Fruit fly (Drosophila melanogaster): Measurements from ENCODE around the gene Hakai.

Gene Hakai

dm6 chr2L:19549412-19549811, 32.9 kb downstream of the Hakai start (continued):
- TF ChIP-seq Aef1 (GFP tag; IDR thresholded peaks at IDR 0.05) (no peak), crc (GFP tag; optimal IDR thresholded peaks at IDR 0.05) (no peak), oc (tag; optimal IDR thresholded peaks at IDR 0.05) (peak; percentile 62), CG17359 (tag; optimal IDR thresholded peaks at IDR 0.05) (no peak), Ada2b (GFP tag; IDR thresholded peaks at IDR 0.05) (no peak), CG11696 (GFP tag; IDR thresholded peaks at IDR 0.05) (no peak), Tbp (GFP tag; optimal IDR thresholded peaks at IDR 0.05) (no peak), slou (GFP tag; optimal IDR thresholded peaks at IDR 0.05) (no peak), fd64A (GFP tag; optimal IDR thresholded peaks at IDR 0.05) (no peak), dmrt99B (tag; optimal IDR thresholded peaks at IDR 0.05) (no peak), fru (optimal IDR thresholded peaks at IDR 0.05) (no peak), ase (GFP tag; IDR thresholded peaks at IDR 0.05) (no peak), Jarid2 (GFP tag; optimal IDR thresholded peaks at IDR 0.05) (peak; percentile 81), ind (GFP tag; optimal IDR thresholded peaks at IDR 0.05) (no peak), Dll (GFP tag; IDR thresholded peaks at IDR 0.05; ENCODE audit: partially characterized antibody) (no peak), CG10431 (GFP tag; optimal IDR thresholded peaks at IDR 0.05) (no peak), slbo (GFP tag; IDR thresholded peaks at IDR 0.05) (no peak), schlank (tag; optimal IDR thresholded peaks at IDR 0.05) (no peak), CG14441 (GFP tag; IDR thresholded peaks at IDR 0.05) (0 out of 2 replicates have a peak, but pooled peaks have one; percentile 6), CG31365 (tag; optimal IDR thresholded peaks at IDR 0.05) (no peak), bigmax (GFP tag; optimal IDR thresholded peaks at IDR 0.05) (no peak), odd (GFP tag; optimal IDR thresholded peaks at IDR 0.05) (peak; percentile 23), CG18619 (GFP tag; optimal IDR thresholded peaks at IDR 0.05) (no peak), chm (GFP tag; IDR thresholded peaks at IDR 0.05) (no peak), CG5953 (GFP tag; IDR thresholded peaks at IDR 0.05) (no peak), Max (GFP tag; optimal IDR thresholded peaks at IDR 0.05) (no peak), CG8478 (optimal IDR thresholded peaks at IDR 0.05) (no peak), zf30C (GFP tag; optimal IDR thresholded peaks at IDR 0.05) (no peak), z (GFP tag; IDR thresholded peaks at IDR 0.05) (no peak), E2f2 (GFP tag; IDR thresholded peaks at IDR 0.05) (peak; percentile 8; the same call in 1 of the 2 replicates), Antp (GFP tag; optimal IDR thresholded peaks at IDR 0.05) (no peak), emc (GFP tag; optimal IDR thresholded peaks at IDR 0.05) (no peak), CG7786 (GFP tag; optimal IDR thresholded peaks at IDR 0.05) (no peak), jumu (GFP tag; optimal IDR thresholded peaks at IDR 0.05) (no peak), CG8281 (tag; optimal IDR thresholded peaks at IDR 0.05) (no peak), CG13775 (GFP tag; optimal IDR thresholded peaks at IDR 0.05) (no peak), chn (GFP tag; optimal IDR thresholded peaks at IDR 0.05) (no peak), Stat92E (GFP tag; optimal IDR thresholded peaks at IDR 0.05) (peak in 1 of 3 experiments; percentile 41), CG14014 (GFP tag; IDR thresholded peaks at IDR 0.05) (no peak; the same call in 1 of the 2 replicates), Ets65A (GFP tag) (no peak), Gsc (GFP tag; IDR thresholded peaks at IDR 0.05) (no peak), NC2α (GFP tag; optimal IDR thresholded peaks at IDR 0.05) (no peak), CG12744 (GFP tag; optimal IDR thresholded peaks at IDR 0.05) (no peak), HHEX (GFP tag; optimal IDR thresholded peaks at IDR 0.05) (no peak), gcm (GFP tag; optimal IDR thresholded peaks at IDR 0.05) (no peak), jigr1 (GFP tag; IDR thresholded peaks at IDR 0.05) (no peak), tap (tag; optimal IDR thresholded peaks at IDR 0.05) (no peak), Mes4 (GFP tag; optimal IDR thresholded peaks at IDR 0.05) (no peak), lov (optimal IDR thresholded peaks at IDR 0.05) (no peak), lov (GFP tag; IDR thresholded peaks at IDR 0.05) (no peak), bcd (GFP tag; optimal IDR thresholded peaks at IDR 0.05) (no peak), CG7928 (GFP tag; optimal IDR thresholded peaks at IDR 0.05) (no peak), grau (tag; optimal IDR thresholded peaks at IDR 0.05) (no peak), BtbVII (GFP tag; optimal IDR thresholded peaks at IDR 0.05) (peak; percentile 56)

Measured in whole organism, embryonic.